Worm (Caenorhabditis elegans) whole organism, early embryonic: Measurements from ENCODE around the gene twk-2.

ENCODE experiments used
- B0310.2 ChIP-seq: sonication (generic microtip); optimal IDR thresholded peaks from 2 replicates; lab custom pipeline; 2016; ENCODE audit warnings: mild to moderate bottlenecking, missing genetic modification characterization, missing compliant biosample characterization
- F13C5.2 ChIP-seq: sonication (generic microtip); optimal IDR thresholded peaks from 2 replicates; lab custom pipeline; 2017; ENCODE audit warnings: mild to moderate bottlenecking, missing genetic modification characterization, inconsistent platforms, missing compliant biosample characterization
- aly-1 ChIP-seq: sonication (generic microtip); optimal IDR thresholded peaks from 2 replicates; lab custom pipeline; 2016; ENCODE audit warnings: missing genetic modification characterization, missing compliant biosample characterization
- ama-1 ChIP-seq: fragments of 150-350 bp; optimal IDR thresholded peaks from 2 replicates; lab custom pipeline; 2014
- ceh-13 ChIP-seq: fragments of 200-800 bp; sonication (Bioruptor generic); optimal IDR thresholded peaks from 2 replicates; lab custom pipeline; 2018; ENCODE audit warnings: mild to moderate bottlenecking, missing genetic modification characterization, missing compliant biosample characterization
- ceh-36 ChIP-seq: sonication (generic microtip); optimal IDR thresholded peaks from 2 replicates; lab custom pipeline; 2016; ENCODE audit warnings: missing genetic modification characterization, inconsistent platforms, missing compliant biosample characterization
- ets-7 ChIP-seq: sonication (generic microtip); optimal IDR thresholded peaks from 2 replicates; lab custom pipeline; 2016; ENCODE audit warnings: missing genotype, missing genetic modification characterization, missing compliant biosample characterization
- flt-1 ChIP-seq: fragments of 200-800 bp; sonication (Bioruptor generic); IDR thresholded peaks from 2 replicates; pipeline ENCODE4 v1.3.6; 2022; ENCODE audit warnings: missing genetic modification characterization, missing compliant biosample characterization
- hmbx-1 ChIP-seq: sonication (generic microtip); optimal IDR thresholded peaks from 2 replicates; lab custom pipeline; 2016; ENCODE audit warnings: mild to moderate bottlenecking, missing genetic modification characterization, missing compliant biosample characterization
- hmg-4 ChIP-seq: fragments of 200-800 bp; sonication (Bioruptor generic); optimal IDR thresholded peaks from 2 replicates; lab custom pipeline; 2018; ENCODE audit warnings: mild to moderate bottlenecking, missing genetic modification characterization, missing compliant biosample characterization
- hnd-1 ChIP-seq: sonication (generic microtip); optimal IDR thresholded peaks from 2 replicates; lab custom pipeline; 2016; ENCODE audit warnings: missing genetic modification characterization, missing compliant biosample characterization
- pes-1 ChIP-seq: fragments of 200-800 bp; sonication (Bioruptor generic); IDR thresholded peaks from 2 replicates; pipeline ENCODE4 v1.3.6; 2022; ENCODE audit warnings: missing genetic modification reagents, missing genetic modification characterization, missing compliant biosample characterization
- scrt-1 ChIP-seq: fragments of 200-800 bp; sonication (Bioruptor generic); IDR thresholded peaks from 2 replicates; pipeline ENCODE4 v1.3.6; 2022; ENCODE audit warnings: missing genetic modification characterization, missing compliant biosample characterization
- sea-1 ChIP-seq: fragments of 200-800 bp; sonication (Bioruptor generic); conservative IDR thresholded peaks from 2 replicates; pipeline ENCODE4 v1.3.6; 2022; ENCODE audit warnings: missing genetic modification characterization, missing compliant biosample characterization
- tbx-11 ChIP-seq: fragments of 200-800 bp; sonication (Bioruptor generic); IDR thresholded peaks from 2 replicates; pipeline ENCODE4 v1.3.6; 2022; ENCODE audit warnings: missing genetic modification characterization, missing compliant biosample characterization
- tbx-37 ChIP-seq: fragments of 200-800 bp; sonication (Bioruptor generic); conservative IDR thresholded peaks from 2 replicates; pipeline ENCODE4 v1.3.6; 2022; ENCODE audit warnings: missing genetic modification reagents, missing genetic modification characterization, missing compliant biosample characterization
- tra-4 ChIP-seq: sonication (generic microtip); optimal IDR thresholded peaks from 2 replicates; lab custom pipeline; 2017; ENCODE audit warnings: missing genetic modification characterization, missing compliant biosample characterization

twk-2 gene

ce11 chrII:4474005-4474655, 21.2 kb upstream of the twk-2 start:
- no peak for TF ChIP-seq pes-1 (GFP tag; lab: Robert Waterston, UW)
- TF ChIP-seq hmg-4 (GFP tag; lab: Kevin White, UChicago), result no peak
- TF ChIP-seq ama-1 (lab: Kevin White, UChicago), result no peak
- no peak for TF ChIP-seq hnd-1
- TF ChIP-seq sea-1, result no peak
- TF ChIP-seq hmbx-1 (tag; lab: Kevin White, UChicago), result no peak

ce11 chrII:4470972-4471645, 18.2 kb upstream of the twk-2 start, which contains the start of gene W06B4.1:
TSS of gene W06B4.1 (plus strand) at chrII:4471595.
- TF ChIP-seq tbx-11 (GFP tag; lab: Robert Waterston, UW) (no peak), sea-1 (no peak), tra-4 (tag; lab: Kevin White, UChicago) (no peak), scrt-1 (GFP tag; lab: Robert Waterston, UW) (no peak), flt-1 (GFP tag; lab: Robert Waterston, UW) (no peak), F13C5.2 (no peak), hnd-1 (no peak), aly-1 (tag; lab: Kevin White, UChicago) (no peak), ceh-13 (GFP tag; lab: Kevin White, UChicago) (no peak), ets-7 (tag; lab: Kevin White, UChicago) (no peak), hmbx-1 (tag; lab: Kevin White, UChicago) (no peak), pes-1 (GFP tag; lab: Robert Waterston, UW) (no peak), ceh-36 (no peak), tbx-37 (GFP tag; lab: Robert Waterston, UW) (no peak), B0310.2 (no peak)

ce11 chrII:4468897-4469459, 16.0 kb upstream of the twk-2 start:
- TF ChIP-seq F13C5.2 (no peak), ceh-36 (no peak), tbx-37 (GFP tag; lab: Robert Waterston, UW) (no peak), ets-7 (tag; lab: Kevin White, UChicago) (no peak), tra-4 (tag; lab: Kevin White, UChicago) (no peak), hmbx-1 (tag; lab: Kevin White, UChicago) (no peak), flt-1 (GFP tag; lab: Robert Waterston, UW) (no peak), ama-1 (lab: Kevin White, UChicago) (no peak), sea-1 (no peak), pes-1 (GFP tag; lab: Robert Waterston, UW) (no peak), hnd-1 (no peak), scrt-1 (GFP tag; lab: Robert Waterston, UW) (no peak), tbx-11 (GFP tag; lab: Robert Waterston, UW) (no peak), hmg-4 (GFP tag; lab: Kevin White, UChicago) (no peak), B0310.2 (no peak), ceh-13 (GFP tag; lab: Kevin White, UChicago) (no peak)

ce11 chrII:4467869-4468268, 14.9 kb upstream of the twk-2 start, which contains the start of gene W06B4.2:
TSS of gene W06B4.2 (plus strand) at chrII:4468169.
- TF ChIP-seq ceh-36, result no peak
- no peak for TF ChIP-seq scrt-1 (GFP tag; lab: Robert Waterston, UW)
- TF ChIP-seq aly-1 (tag; lab: Kevin White, UChicago), result no peak
- no peak for TF ChIP-seq ets-7 (tag; lab: Kevin White, UChicago)
- no peak for TF ChIP-seq hmg-4 (GFP tag; lab: Kevin White, UChicago)
- no peak for TF ChIP-seq F13C5.2
- TF ChIP-seq hnd-1, result no peak

ce11 chrII:4462842-4463241, 9.9 kb upstream of the twk-2 start:
- TF ChIP-seq hnd-1 (no peak), hmg-4 (GFP tag; lab: Kevin White, UChicago) (no peak), tra-4 (tag; lab: Kevin White, UChicago) (no peak), ceh-13 (GFP tag; lab: Kevin White, UChicago) (no peak), B0310.2 (no peak), ama-1 (lab: Kevin White, UChicago) (no peak), sea-1 (no peak), hmbx-1 (tag; lab: Kevin White, UChicago) (no peak)

- TF ChIP-seq aly-1 (tag; lab: Kevin White, UChicago) (no peak), ama-1 (lab: Kevin White, UChicago) (no peak), B0310.2 (no peak), scrt-1 (GFP tag; lab: Robert Waterston, UW) (no peak), tbx-11 (GFP tag; lab: Robert Waterston, UW) (no peak), F13C5.2 (no peak), tbx-37 (GFP tag; lab: Robert Waterston, UW) (no peak), ceh-36 (no peak), hmbx-1 (tag; lab: Kevin White, UChicago) (no peak), sea-1 (no peak), hnd-1 (no peak), pes-1 (GFP tag; lab: Robert Waterston, UW) (no peak)
These were observed 7.9 kb upstream of the twk-2 start, which contains the start of the genes T12C9.7 and vps-18 for ce11 chrII:4460851-4461250. TSS of gene T12C9.7 (minus strand) at chrII:4460951. TSS of gene vps-18 (plus strand) at chrII:4461130.

ce11 chrII:4460297-4460696, 7.3 kb upstream of the twk-2 start:
- TF ChIP-seq aly-1 (tag; lab: Kevin White, UChicago), result no peak
- TF ChIP-seq hmg-4 (GFP tag; lab: Kevin White, UChicago), result no peak
